Worm (Caenorhabditis elegans) whole organism, young adult: Measurements from ENCODE around the gene fbxa-10.

ENCODE experiments used
- K11D2.4 ChIP-seq: fragments of 200-800 bp; sonication (Bioruptor generic); IDR thresholded peaks from 2 replicates; pipeline ENCODE4 v1.3.6; 2022; ENCODE audit warnings: missing genetic modification reagents, missing genetic modification characterization, missing compliant biosample characterization
- efl-1 ChIP-seq: fragments of 150-350 bp; optimal IDR thresholded peaks from 2 replicates; lab custom pipeline; 2014; ENCODE audit warnings: missing biosample characterization, missing genetic modification reagents, missing genetic modification characterization
- ets-4 ChIP-seq: fragments of 200-800 bp; sonication (Bioruptor generic); optimal IDR thresholded peaks from 2 replicates; lab custom pipeline; 2018; ENCODE audit warnings: mild to moderate bottlenecking, missing genetic modification characterization, missing compliant biosample characterization
- hrde-1 ChIP-seq: sonication (generic microtip); optimal IDR thresholded peaks from 2 replicates; lab custom pipeline; 2016; ENCODE audit warnings: missing genetic modification characterization, mild to moderate bottlenecking, missing compliant biosample characterization, moderate library complexity, missing genotype, missing genetic modification reagents, borderline replicate concordance
- let-526 ChIP-seq: fragments of 200-800 bp; sonication (Bioruptor generic); IDR thresholded peaks from 2 replicates; pipeline ENCODE4 v1.3.6; 2022; ENCODE audit warnings: missing genetic modification reagents, missing genetic modification characterization, missing compliant biosample characterization
- lsy-27 ChIP-seq: sonication (generic microtip); optimal IDR thresholded peaks from 2 replicates; lab custom pipeline; 2017; ENCODE audit warnings: missing genetic modification characterization, mild to moderate bottlenecking, missing compliant biosample characterization, antibody characterized with exemption, missing genotype, borderline replicate concordance; ENCODE audit not compliant: insufficient read depth
- nfya-1 ChIP-seq: sonication (generic microtip); optimal IDR thresholded peaks from 2 replicates; lab custom pipeline; 2017; ENCODE audit warnings: antibody characterized with exemption, missing compliant biosample characterization, missing genetic modification characterization, borderline replicate concordance; ENCODE audit not compliant: insufficient read depth
- snpc-4 ChIP-seq, 5 experiments: fragments of 150-350 bp in 1 of 5; sonication (generic microtip) in 4 of 5; optimal IDR thresholded peaks; 2 replicates each; lab custom pipeline; 2014 to 2018; ENCODE audit warnings: missing genetic modification characterization in 5 of 5, missing biosample characterization in 3 of 5, antibody characterized with exemption in 2 of 5, mild to moderate bottlenecking in 2 of 5, missing compliant biosample characterization in 2 of 5, missing genotype in 2 of 5, moderate library complexity in 2 of 5, missing genetic modification reagents in 1 of 5
- tbx-9 ChIP-seq: sonication (generic microtip); optimal IDR thresholded peaks from 2 replicates; lab custom pipeline; 2016; ENCODE audit warnings: borderline replicate concordance, missing genetic modification characterization, inconsistent platforms, missing compliant biosample characterization

- TF ChIP-seq ets-4 (GFP tag; lab: Kevin White, UChicago), result no peak
- TF ChIP-seq let-526, result no peak
- no peak for TF ChIP-seq snpc-4 (GFP tag; optimal IDR thresholded peaks at IDR 0.05; lab: Kevin White, UChicago)
- TF ChIP-seq snpc-4 (tag; optimal IDR thresholded peaks at IDR 0.05; lab: Kevin White, UChicago), result no peak
- TF ChIP-seq efl-1 (GFP tag; lab: Kevin White, UChicago), result no peak
- TF ChIP-seq tbx-9 (tag; lab: Kevin White, UChicago), result no peak
- no peak for TF ChIP-seq lsy-27 (tag; lab: Kevin White, UChicago)
- TF ChIP-seq nfya-1 (tag; lab: Kevin White, UChicago), result no peak
- no peak for TF ChIP-seq hrde-1 (tag; lab: Kevin White, UChicago)
- TF ChIP-seq K11D2.4 (GFP tag; lab: Robert Waterston, UW), result no peak
Observed at ce11 chrIII:981960-982359, 29.8 kb downstream of the fbxa-10 start.
